Worm (Caenorhabditis elegans) whole organism, L4 larva: Measurements from ENCODE around the gene srh-10.
A peak's percentile ranks its signal among the peaks of the same experiment; 100 is the strongest.
"Not testable (repeated sequence)": the region's sequence is repeated elsewhere in the genome, so short reads cannot be mapped to it uniquely, and the experiment has no call there.

Source experiments
- D1046.2 ChIP-seq: fragments of 200-800 bp; sonication (Bioruptor generic); IDR thresholded peaks from 2 replicates; pipeline ENCODE4 v1.3.6; 2022; ENCODE audit warnings: missing genetic modification characterization, missing compliant biosample characterization
- F10B5.3 ChIP-seq: sonication (generic microtip); optimal IDR thresholded peaks from 2 replicates; lab custom pipeline; 2016; ENCODE audit warnings: mild to moderate bottlenecking, missing genetic modification characterization, missing compliant biosample characterization
- T20F7.1 ChIP-seq: fragments of 200-800 bp; sonication (Bioruptor generic); optimal IDR thresholded peaks from 2 replicates; lab custom pipeline; 2018; ENCODE audit warnings: mild to moderate bottlenecking, missing genetic modification characterization, missing compliant biosample characterization
- T26A8.4 ChIP-seq: fragments of 200-800 bp; sonication (Bioruptor generic); IDR thresholded peaks from 2 replicates; pipeline ENCODE4 v1.3.6; 2022; ENCODE audit warnings: missing genetic modification characterization, missing compliant biosample characterization
- Y105C5A.15 ChIP-seq: fragments of 200-800 bp; sonication (Bioruptor generic); IDR thresholded peaks from 2 replicates; pipeline ENCODE4 v1.3.6; 2022; ENCODE audit warnings: missing genetic modification characterization, missing compliant biosample characterization
- aha-1 ChIP-seq: fragments of 150-350 bp; peaks from one replicate; lab custom pipeline; 2014; ENCODE audit warnings: missing biosample characterization, missing genetic modification characterization
- ama-1 ChIP-seq: fragments of 150-350 bp; optimal IDR thresholded peaks from 2 replicates; lab custom pipeline; 2014; ENCODE audit warnings: inconsistent platforms, mixed read lengths
- arid-1 ChIP-seq: fragments of 200-800 bp; sonication (Bioruptor generic); conservative IDR thresholded peaks from 2 replicates; pipeline ENCODE4 v1.3.6; 2022; ENCODE audit warnings: missing genetic modification reagents, missing genetic modification characterization, missing compliant biosample characterization
- ceh-20 ChIP-seq: fragments of 200-800 bp; sonication (Bioruptor generic); IDR thresholded peaks from 2 replicates; pipeline ENCODE4 v1.3.6; 2022; ENCODE audit warnings: missing genetic modification reagents, missing genetic modification characterization, missing compliant biosample characterization
- ceh-82 ChIP-seq: sonication (generic microtip); optimal IDR thresholded peaks from 2 replicates; lab custom pipeline; 2017; ENCODE audit warnings: missing biosample characterization, missing genetic modification characterization
- ctbp-1 ChIP-seq: fragments of 200-800 bp; sonication (Bioruptor generic); IDR thresholded peaks from 2 replicates; pipeline ENCODE4 v1.3.6; 2022; ENCODE audit warnings: missing genetic modification reagents, missing genetic modification characterization, missing compliant biosample characterization
- daf-12 ChIP-seq: fragments of 150-350 bp; optimal IDR thresholded peaks from 2 replicates; lab custom pipeline; 2014; ENCODE audit warnings: missing biosample characterization, missing genetic modification reagents, missing genetic modification characterization
- daf-19 ChIP-seq: fragments of 200-800 bp; sonication (Bioruptor generic); conservative IDR thresholded peaks from 2 replicates; pipeline ENCODE4 v1.3.6; 2022; ENCODE audit warnings: missing genetic modification characterization, missing compliant biosample characterization
- dmd-9 ChIP-seq: fragments of 200-800 bp; sonication (Bioruptor generic); IDR thresholded peaks from 2 replicates; pipeline ENCODE4 v1.3.6; 2022; ENCODE audit warnings: missing genetic modification reagents, missing genetic modification characterization, missing compliant biosample characterization
- dve-1 ChIP-seq: sonication (generic microtip); optimal IDR thresholded peaks from 2 replicates; lab custom pipeline; 2017; ENCODE audit warnings: antibody characterized with exemption, mild to moderate bottlenecking, missing genetic modification characterization, missing compliant biosample characterization; ENCODE audit not compliant: insufficient read depth
- hlh-11 ChIP-seq: fragments of 200-800 bp; sonication (Bioruptor generic); optimal IDR thresholded peaks from 2 replicates; lab custom pipeline; 2018; ENCODE audit warnings: mild to moderate bottlenecking, missing genetic modification characterization, missing compliant biosample characterization
- jun-1 ChIP-seq: fragments of 150-350 bp; optimal IDR thresholded peaks from 2 replicates; lab custom pipeline; 2014; ENCODE audit warnings: missing biosample characterization, missing genetic modification reagents, missing genetic modification characterization
- lin-1 ChIP-seq: fragments of 200-800 bp; sonication (Bioruptor generic); IDR thresholded peaks from 2 replicates; pipeline ENCODE4 v1.3.6; 2022; ENCODE audit warnings: missing genetic modification reagents, missing genetic modification characterization, missing compliant biosample characterization
- lin-13 ChIP-seq: fragments of 150-350 bp; optimal IDR thresholded peaks from 2 replicates; lab custom pipeline; 2014; ENCODE audit warnings: missing biosample characterization, missing genetic modification reagents, missing genetic modification characterization
- lin-38 ChIP-seq: fragments of 200-800 bp; sonication (Bioruptor generic); IDR thresholded peaks from 2 replicates; pipeline ENCODE4 v1.3.6; 2022; ENCODE audit warnings: missing genetic modification reagents, missing genetic modification characterization, missing compliant biosample characterization
- lsy-2 ChIP-seq, 2 experiments: fragments of 150-350 bp in 1 of 2; sonication (generic microtip) in 1 of 2; optimal IDR thresholded peaks; 2 replicates each; lab custom pipeline; 2014 to 2017; ENCODE audit warnings: missing biosample characterization in 2 of 2, missing genetic modification characterization in 2 of 2
- madf-5 ChIP-seq, 2 experiments: fragments of 200-800 bp; sonication (Bioruptor generic); IDR thresholded peaks; 2 replicates each; pipeline ENCODE4 v1.3.6; 2022; ENCODE audit warnings: missing compliant biosample characterization in 2 of 2, missing genetic modification characterization in 2 of 2
- mdl-1 ChIP-seq, 2 experiments: fragments of 150-350 bp in 1 of 2; sonication (generic microtip) in 1 of 2; optimal IDR thresholded peaks; 2 replicates each; lab custom pipeline; 2014 to 2017; ENCODE audit warnings: missing biosample characterization in 2 of 2, missing genetic modification characterization in 2 of 2
- mdt-29 ChIP-seq: fragments of 200-800 bp; sonication (Bioruptor generic); IDR thresholded peaks from 2 replicates; pipeline ENCODE4 v1.3.6; 2022; ENCODE audit warnings: missing genetic modification reagents, missing genetic modification characterization, missing compliant biosample characterization
- mep-1 ChIP-seq: fragments of 150-350 bp; sonication (generic microtip); optimal IDR thresholded peaks from 3 replicates; lab custom pipeline; 2014; ENCODE audit warnings: missing biosample characterization, missing genetic modification characterization
- nhr-11 ChIP-seq: fragments of 150-350 bp; optimal IDR thresholded peaks from 2 replicates; lab custom pipeline; 2014; ENCODE audit warnings: missing biosample characterization, missing genetic modification characterization
- nhr-111 ChIP-seq: fragments of 200-800 bp; sonication (Bioruptor generic); optimal IDR thresholded peaks from 2 replicates; lab custom pipeline; 2018; ENCODE audit warnings: mild to moderate bottlenecking, missing genetic modification characterization, missing compliant biosample characterization
- nhr-25 ChIP-seq: sonication (generic microtip); optimal IDR thresholded peaks from 2 replicates; lab custom pipeline; 2017; ENCODE audit warnings: missing genetic modification characterization, mild to moderate bottlenecking, missing compliant biosample characterization, antibody characterized with exemption, moderate library complexity, borderline replicate concordance; ENCODE audit not compliant: insufficient read depth
- nhr-28 ChIP-seq: fragments of 150-350 bp; optimal IDR thresholded peaks from 2 replicates; lab custom pipeline; 2014; ENCODE audit warnings: missing biosample characterization, missing genetic modification characterization
- nhr-6 ChIP-seq: fragments of 150-350 bp; optimal IDR thresholded peaks from 2 replicates; lab custom pipeline; 2014; ENCODE audit warnings: missing biosample characterization, missing genetic modification characterization
- nhr-77 ChIP-seq: fragments of 150-350 bp; optimal IDR thresholded peaks from 2 replicates; lab custom pipeline; 2014; ENCODE audit warnings: missing biosample characterization, missing genetic modification characterization
- pha-4 ChIP-seq, 2 experiments: fragments of 150-350 bp in 1 of 2; fragments of 200-800 bp in 1 of 2; sonication (Bioruptor generic) in 1 of 2; IDR thresholded peaks in 1 of 2; optimal IDR thresholded peaks in 1 of 2; 2 replicates each; pipeline versions ENCODE4 v1.3.6 to Lab custom; 2014 to 2022; ENCODE audit warnings: missing genetic modification characterization in 2 of 2, missing genetic modification reagents in 2 of 2, missing biosample characterization in 1 of 2, missing compliant biosample characterization in 1 of 2
- pqm-1 ChIP-seq: sonication (generic microtip); optimal IDR thresholded peaks from 2 replicates; lab custom pipeline; 2017; ENCODE audit warnings: missing biosample characterization, missing genetic modification characterization
- set-16 ChIP-seq: fragments of 200-800 bp; sonication (Bioruptor generic); IDR thresholded peaks from 2 replicates; pipeline ENCODE4 v1.3.6; 2022; ENCODE audit warnings: missing genetic modification reagents, missing genetic modification characterization, missing compliant biosample characterization
- tra-1 ChIP-seq: fragments of 200-800 bp; sonication (Bioruptor generic); IDR thresholded peaks from 2 replicates; pipeline ENCODE4 v1.3.6; 2022; ENCODE audit warnings: missing genetic modification reagents, missing genetic modification characterization, missing compliant biosample characterization
- unc-130 ChIP-seq: sonication (generic microtip); optimal IDR thresholded peaks from 2 replicates; lab custom pipeline; 2016; ENCODE audit warnings: missing genetic modification reagents, missing genetic modification characterization, missing compliant biosample characterization
- unc-39 ChIP-seq: sonication (generic microtip); optimal IDR thresholded peaks from 2 replicates; lab custom pipeline; 2017; ENCODE audit warnings: missing biosample characterization, missing genetic modification characterization
- vab-7 ChIP-seq: fragments of 200-800 bp; sonication (Bioruptor generic); IDR thresholded peaks from 2 replicates; pipeline ENCODE4 v1.3.6; 2022; ENCODE audit warnings: missing genetic modification reagents, missing genetic modification characterization, missing compliant biosample characterization

Gene srh-10

ce11 chrV:6091592-6091991, 24.7 kb upstream of the srh-10 start:
- peak; percentile 71 for TF ChIP-seq set-16 (GFP tag; lab: Robert Waterston, UW)

ce11 chrV:6071551-6071950, 4.6 kb upstream of the srh-10 start:
- TF ChIP-seq tra-1 (GFP tag; lab: Robert Waterston, UW): 0 out of 2 replicates have a peak, but pooled peaks have one; percentile 5
- peak; percentile 88; the same call in 1 of the 2 replicates for TF ChIP-seq set-16 (GFP tag; lab: Robert Waterston, UW)

ce11 chrV:6069968-6070367, 3.0 kb upstream of the srh-10 start, which contains the start of gene fbxa-214:
Gene fbxa-214, minus strand, starts transcription at chrV:6070068.
- TF ChIP-seq lin-1; D1046.2 (GFP tag; lab: Robert Waterston, UW); pha-4 (GFP tag; IDR thresholded peaks at IDR 0.05; lab: Robert Waterston, UW); pha-4 (tag; optimal IDR thresholded peaks at IDR 0.05; lab: Kevin White, UChicago): not testable (repeated sequence)

ce11 chrV:6063330-6063729, 3.6 kb downstream of the srh-10 start, which contains the start of gene Y38A10A.2:
Gene Y38A10A.2, minus strand, starts transcription at chrV:6063430.
- TF ChIP-seq aha-1 (tag; lab: Kevin White, UChicago) (peak; percentile 10), nhr-111 (GFP tag; lab: Kevin White, UChicago) (no peak), lin-38 (GFP tag; lab: Robert Waterston, UW) (no peak), lin-1 (no peak)

ce11 chrV:6055289-6055688, 11.7 kb downstream of the srh-10 start, which contains the start of gene srd-20:
Gene srd-20, plus strand, starts transcription at chrV:6055589.
- TF ChIP-seq ama-1: no peak
- TF ChIP-seq lsy-2 (tag; optimal IDR thresholded peaks at IDR 0.05; lab: Kevin White, UChicago): no peak
- no peak for TF ChIP-seq nhr-28
- no peak for TF ChIP-seq tra-1 (GFP tag; lab: Robert Waterston, UW)
- TF ChIP-seq ceh-82 (tag; lab: Kevin White, UChicago): no peak
- no peak for TF ChIP-seq unc-39 (tag; lab: Kevin White, UChicago)
- TF ChIP-seq madf-5 (GFP tag; IDR thresholded peaks at IDR 0.05; lab: Robert Waterston, UW): no peak

- peak; percentile 24 to 91 for TF ChIP-seq lsy-2 (tag; optimal IDR thresholded peaks at IDR 0.05; lab: Kevin White, UChicago)
- TF ChIP-seq arid-1: 0 out of 2 replicates have a peak, but pooled peaks have one; percentile 8
- peak; percentile 72 for TF ChIP-seq ceh-20 (GFP tag; lab: Robert Waterston, UW)
- TF ChIP-seq lin-38 (GFP tag; lab: Robert Waterston, UW): peak; percentile 96
- peak; percentile 94 for TF ChIP-seq lin-1
- TF ChIP-seq madf-5 (GFP tag; IDR thresholded peaks at IDR 0.05; lab: Robert Waterston, UW): no peak
- TF ChIP-seq nhr-77 (tag; lab: Kevin White, UChicago): peak; percentile 96
- TF ChIP-seq hlh-11 (tag; lab: Kevin White, UChicago): peak; percentile 81
- TF ChIP-seq vab-7 (GFP tag; lab: Robert Waterston, UW): no peak
- TF ChIP-seq nhr-28: peak; percentile 85
- TF ChIP-seq nhr-11: peak; percentile 80
- TF ChIP-seq dve-1 (tag; lab: Kevin White, UChicago): peak; percentile 87
- no peak for TF ChIP-seq dmd-9 (GFP tag; lab: Robert Waterston, UW)
- TF ChIP-seq mep-1 (tag; lab: Kevin White, UChicago): peak; percentile 94
- TF ChIP-seq T26A8.4 (GFP tag; lab: Robert Waterston, UW): peak; percentile 28; the same call in 1 of the 2 replicates
- TF ChIP-seq mdl-1 (tag; optimal IDR thresholded peaks at IDR 0.05; lab: Kevin White, UChicago): peak in 1 of 2 experiments; percentile 73
- TF ChIP-seq mdt-29 (GFP tag; lab: Robert Waterston, UW): no peak
- no peak for TF ChIP-seq jun-1 (tag; lab: Kevin White, UChicago)
- peak; percentile 29 for TF ChIP-seq nhr-25 (tag; lab: Kevin White, UChicago)
- peak; percentile 71 for TF ChIP-seq nhr-6 (tag; lab: Kevin White, UChicago)
- TF ChIP-seq F10B5.3 (tag; lab: Kevin White, UChicago): no peak
- no peak; the same call in 1 of the 2 replicates for TF ChIP-seq pha-4 (GFP tag; IDR thresholded peaks at IDR 0.05; lab: Robert Waterston, UW)
- peak; percentile 90 for TF ChIP-seq pha-4 (tag; optimal IDR thresholded peaks at IDR 0.05; lab: Kevin White, UChicago)
- TF ChIP-seq ctbp-1 (GFP tag; lab: Robert Waterston, UW): peak; percentile 71
- peak; percentile 14 for TF ChIP-seq unc-130 (GFP tag; lab: Kevin White, UChicago)
- TF ChIP-seq T20F7.1 (GFP tag; lab: Kevin White, UChicago): peak; percentile 78
- TF ChIP-seq daf-19 (GFP tag; lab: Robert Waterston, UW): no peak
- TF ChIP-seq lin-13 (GFP tag; lab: Kevin White, UChicago): peak; percentile 76
- TF ChIP-seq pqm-1 (tag; lab: Kevin White, UChicago): peak; percentile 46
- TF ChIP-seq aha-1 (tag; lab: Kevin White, UChicago): peak; percentile 29
- TF ChIP-seq set-16 (GFP tag; lab: Robert Waterston, UW): no peak
- TF ChIP-seq Y105C5A.15 (GFP tag; lab: Robert Waterston, UW): no peak
- TF ChIP-seq daf-12 (tag; lab: Kevin White, UChicago): no peak
Observed at ce11 chrV:6053188-6053687, 13.7 kb downstream of the srh-10 start, which contains the start of gene seip-1. Gene seip-1, minus strand, starts transcription at chrV:6053238.
